Worm (Caenorhabditis elegans): ENCODE measurements around the gene D2007.1.

D2007.1 gene

ce11 chrIII:8130177-8130902 lies 24.9 kb upstream of the D2007.1 start, which contains the start of the genes rpl-21 and C14B9.10:
Gene rpl-21 (minus strand): TSS chrIII:8130227.
Gene C14B9.10 (plus strand): TSS chrIII:8130852.
- peak; percentile 98 for TF ChIP-seq lsy-2 (tag; optimal IDR thresholded peaks at IDR 0.05)
- peak; percentile 67 for TF ChIP-seq ces-1 (GFP tag; optimal IDR thresholded peaks at IDR 0.05)
- TF ChIP-seq sptf-1 (tag; optimal IDR thresholded peaks at IDR 0.05), result no peak
- no peak for TF ChIP-seq mls-2 (tag; optimal IDR thresholded peaks at IDR 0.05)
- peak; percentile 80 for TF ChIP-seq nhr-237 (tag; optimal IDR thresholded peaks at IDR 0.05)
- no peak for TF ChIP-seq bed-3 (GFP tag; optimal IDR thresholded peaks at IDR 0.05)
- TF ChIP-seq tbx-8 (GFP tag; optimal IDR thresholded peaks at IDR 0.05), result no peak
- no peak for TF ChIP-seq ham-2 (GFP tag; optimal IDR thresholded peaks at IDR 0.05)
- TF ChIP-seq nhr-2 (tag; optimal IDR thresholded peaks at IDR 0.05), result no peak
- TF ChIP-seq blmp-1 (tag; optimal IDR thresholded peaks at IDR 0.05), result no peak
- peak; percentile 83 for TF ChIP-seq pha-4 (tag; optimal IDR thresholded peaks at IDR 0.05)
- peak; percentile 65 for TF ChIP-seq ceh-39 (tag; optimal IDR thresholded peaks at IDR 0.05)
- TF ChIP-seq hlh-1 (tag; optimal IDR thresholded peaks at IDR 0.05), result peak; percentile 25
- TF ChIP-seq zip-8 (tag; optimal IDR thresholded peaks at IDR 0.05), result no peak
- TF ChIP-seq lin-13 (tag; optimal IDR thresholded peaks at IDR 0.05), result peak; percentile 76
- TF ChIP-seq mep-1 (tag; optimal IDR thresholded peaks at IDR 0.05), result peak; percentile 91
- TF ChIP-seq snpc-4 (tag; optimal IDR thresholded peaks at IDR 0.05), result no peak
- no peak for TF ChIP-seq nhr-76 (tag; optimal IDR thresholded peaks at IDR 0.05)
- no peak for TF ChIP-seq lin-32 (GFP tag; optimal IDR thresholded peaks at IDR 0.05)
- no peak for TF ChIP-seq ceh-43 (GFP tag; optimal IDR thresholded peaks at IDR 0.05)
- TF ChIP-seq drap-1 (GFP tag; optimal IDR thresholded peaks at IDR 0.05), result no peak
- TF ChIP-seq unc-120 (tag; optimal IDR thresholded peaks at IDR 0.05; ENCODE audit: poor library complexity, severe bottlenecking), result no peak
- TF ChIP-seq unc-62 (GFP tag; optimal IDR thresholded peaks at IDR 0.05), result peak; percentile 22
- TF ChIP-seq ztf-11 (tag; optimal IDR thresholded peaks at IDR 0.05), result no peak
- TF ChIP-seq cnd-1 (tag; optimal IDR thresholded peaks at IDR 0.05), result no peak
- TF ChIP-seq ceh-83 (GFP tag; optimal IDR thresholded peaks at IDR 0.05), result no peak
- no peak for TF ChIP-seq nhr-12 (tag; optimal IDR thresholded peaks at IDR 0.05)

ce11 chrIII:8132496-8132895 lies 22.8 kb upstream of the D2007.1 start:
- TF ChIP-seq ces-1 (GFP tag; optimal IDR thresholded peaks at IDR 0.05), result no peak
- TF ChIP-seq ztf-11 (tag; optimal IDR thresholded peaks at IDR 0.05), result no peak
- TF ChIP-seq nhr-2 (tag; optimal IDR thresholded peaks at IDR 0.05), result peak; percentile 78
- no peak for TF ChIP-seq mls-2 (tag; optimal IDR thresholded peaks at IDR 0.05)
- TF ChIP-seq pha-4 (tag; optimal IDR thresholded peaks at IDR 0.05), result peak; percentile 37
- no peak for TF ChIP-seq ceh-43 (GFP tag; optimal IDR thresholded peaks at IDR 0.05)
- no peak for TF ChIP-seq ceh-39 (tag; optimal IDR thresholded peaks at IDR 0.05)
- no peak for TF ChIP-seq elt-3 (tag; optimal IDR thresholded peaks at IDR 0.05)

- TF ChIP-seq pha-4 (tag; optimal IDR thresholded peaks at IDR 0.05) (no peak), flh-1 (GFP tag; optimal IDR thresholded peaks at IDR 0.05) (no peak), lin-13 (tag; optimal IDR thresholded peaks at IDR 0.05) (no peak), unc-39 (tag; optimal IDR thresholded peaks at IDR 0.05) (no peak), unc-62 (GFP tag; optimal IDR thresholded peaks at IDR 0.05) (no peak), sem-2 (GFP tag; optimal IDR thresholded peaks at IDR 0.05) (no peak), M03D4.4 (tag; optimal IDR thresholded peaks at IDR 0.05) (no peak), cnd-1 (tag; optimal IDR thresholded peaks at IDR 0.05) (no peak), zip-8 (tag; optimal IDR thresholded peaks at IDR 0.05) (no peak), elt-1 (tag; optimal IDR thresholded peaks at IDR 0.05; ENCODE audit: borderline replicate concordance, insufficient read depth) (no peak), lin-32 (GFP tag; optimal IDR thresholded peaks at IDR 0.05) (no peak), bed-3 (GFP tag; optimal IDR thresholded peaks at IDR 0.05) (no peak), ztf-11 (tag; optimal IDR thresholded peaks at IDR 0.05) (no peak), elt-3 (tag; optimal IDR thresholded peaks at IDR 0.05) (no peak), nhr-76 (tag; optimal IDR thresholded peaks at IDR 0.05) (no peak), mab-5 (tag; optimal IDR thresholded peaks at IDR 0.05) (no peak)
These were observed 21.9 kb upstream of the D2007.1 start, which contains the start of gene C14B9.2 for ce11 chrIII:8133346-8133745. Gene C14B9.2 (plus strand): TSS chrIII:8133665.
